Fruit fly (Drosophila melanogaster) whole organism, embryonic: ENCODE data around the gene CG1764.

Source experiments
- Ada2b ChIP-seq: fragments of 200-800 bp; sonication (Bioruptor generic); IDR thresholded peaks from 2 replicates; pipeline ENCODE4 v1.3.6; 2022; ENCODE audit warnings: missing biosample characterization, missing genetic modification characterization
- Asciz ChIP-seq: fragments of 200-800 bp; sonication (Bioruptor generic); optimal IDR thresholded peaks from 2 replicates; lab custom pipeline; 2017; ENCODE audit warnings: missing biosample characterization, mild to moderate bottlenecking, missing genetic modification characterization, missing genetic modification reagents
- Atf3 ChIP-seq: fragments of 200-800 bp; sonication (Bioruptor generic); optimal IDR thresholded peaks from 3 replicates; lab custom pipeline; 2016; ENCODE audit warnings: missing biosample characterization, missing genetic modification characterization
- C15 ChIP-seq: fragments of 200-800 bp; sonication (Bioruptor generic); IDR thresholded peaks from 3 replicates; pipeline ENCODE4 v1.3.6; 2022; ENCODE audit warnings: missing biosample characterization, missing genetic modification characterization
- CG1024 ChIP-seq: fragments of 200-800 bp; sonication (Bioruptor generic); IDR thresholded peaks from 2 replicates; pipeline ENCODE4 v1.3.6; 2022; ENCODE audit warnings: missing biosample characterization, missing genetic modification characterization
- CG11696 ChIP-seq: fragments of 200-800 bp; sonication (Bioruptor generic); IDR thresholded peaks from 2 replicates; pipeline ENCODE4 v1.3.6; 2022; ENCODE audit warnings: missing biosample characterization, missing genetic modification characterization
- CG12942 ChIP-seq: fragments of 200-800 bp; sonication (Bioruptor generic); optimal IDR thresholded peaks from 3 replicates; lab custom pipeline; 2016; ENCODE audit warnings: missing biosample characterization, missing genetic modification characterization
- CG13894 ChIP-seq: fragments of 200-800 bp; sonication (Bioruptor generic); optimal IDR thresholded peaks from 3 replicates; lab custom pipeline; 2018; ENCODE audit warnings: missing biosample characterization, mild to moderate bottlenecking, missing genetic modification characterization, moderate library complexity
- CG15073 ChIP-seq: fragments of 200-800 bp; sonication (Bioruptor generic); optimal IDR thresholded peaks from 2 replicates; lab custom pipeline; 2016; ENCODE audit warnings: missing biosample characterization, missing genetic modification characterization
- CG15601 ChIP-seq: fragments of 200-800 bp; sonication (Bioruptor generic); optimal IDR thresholded peaks from 3 replicates; lab custom pipeline; 2019; ENCODE audit warnings: missing biosample characterization, mild to moderate bottlenecking, missing genetic modification characterization, moderate library complexity
- CG16779 ChIP-seq: fragments of 200-800 bp; sonication (Bioruptor generic); IDR thresholded peaks from 2 replicates; pipeline ENCODE4 v1.3.6; 2022; ENCODE audit warnings: missing biosample characterization, missing genetic modification characterization
- CG17829 ChIP-seq: fragments of 200-800 bp; optimal IDR thresholded peaks from 2 replicates; lab custom pipeline; 2019; ENCODE audit warnings: missing biosample characterization, mild to moderate bottlenecking, missing genetic modification characterization, moderate library complexity
- CG1792 ChIP-seq: fragments of 200-800 bp; sonication (Bioruptor generic); optimal IDR thresholded peaks from 2 replicates; lab custom pipeline; 2016; ENCODE audit warnings: missing biosample characterization, missing genetic modification characterization
- CG2129 ChIP-seq: fragments of 200-800 bp; sonication (Bioruptor generic); IDR thresholded peaks from 2 replicates; pipeline ENCODE4 v1.3.6; 2022; ENCODE audit warnings: missing biosample characterization, missing genetic modification characterization; ENCODE audit not compliant: partially characterized antibody
- CG2889 ChIP-seq: fragments of 200-800 bp; sonication (Bioruptor generic); IDR thresholded peaks from 3 replicates; pipeline ENCODE4 v1.3.6; 2022; ENCODE audit warnings: missing biosample characterization, missing genetic modification characterization
- CG31388 ChIP-seq: fragments of 200-800 bp; sonication (Bioruptor generic); optimal IDR thresholded peaks from 2 replicates; lab custom pipeline; 2016; ENCODE audit warnings: missing biosample characterization, missing genetic modification characterization
- CG3163 ChIP-seq: fragments of 200-800 bp; sonication (Bioruptor generic); optimal IDR thresholded peaks from 3 replicates; lab custom pipeline; 2016; ENCODE audit warnings: missing biosample characterization, missing genetic modification characterization
- CG3281 ChIP-seq: fragments of 200-800 bp; sonication (Bioruptor generic); optimal IDR thresholded peaks from 3 replicates; lab custom pipeline; 2017; ENCODE audit warnings: missing biosample characterization, mild to moderate bottlenecking, missing genetic modification characterization
- CG6854 ChIP-seq: fragments of 200-800 bp; sonication (Bioruptor generic); optimal IDR thresholded peaks from 3 replicates; lab custom pipeline; 2017; ENCODE audit warnings: missing biosample characterization, mild to moderate bottlenecking, missing genetic modification characterization
- CG8089 ChIP-seq: fragments of 200-800 bp; sonication (Bioruptor generic); optimal IDR thresholded peaks from 3 replicates; lab custom pipeline; 2016; ENCODE audit warnings: missing biosample characterization, missing genetic modification characterization
- CG9215 ChIP-seq: fragments of 200-800 bp; sonication (Bioruptor generic); IDR thresholded peaks from 2 replicates; pipeline ENCODE4 v1.3.6; 2022; ENCODE audit warnings: missing biosample characterization, missing genetic modification characterization
- CG9609 ChIP-seq: fragments of 200-800 bp; sonication (Bioruptor generic); optimal IDR thresholded peaks from 3 replicates; lab custom pipeline; 2016; ENCODE audit warnings: missing biosample characterization, missing genetic modification characterization
- CoRest ChIP-seq: fragments of 200-800 bp; sonication (Bioruptor generic); optimal IDR thresholded peaks from 3 replicates; lab custom pipeline; 2018; ENCODE audit warnings: missing biosample characterization, mild to moderate bottlenecking, missing genetic modification characterization, moderate library complexity
- CrebB ChIP-seq: fragments of 200-800 bp; sonication (Bioruptor generic); optimal IDR thresholded peaks from 3 replicates; lab custom pipeline; 2018; ENCODE audit warnings: missing biosample characterization, mild to moderate bottlenecking, missing genetic modification characterization
- Ets97D ChIP-seq: fragments of 200-800 bp; sonication (Bioruptor generic); optimal IDR thresholded peaks from 3 replicates; lab custom pipeline; 2016; ENCODE audit warnings: missing biosample characterization, missing genetic modification characterization
- HmgZ ChIP-seq: fragments of 200-800 bp; sonication (Bioruptor generic); optimal IDR thresholded peaks from 2 replicates; lab custom pipeline; 2018; ENCODE audit warnings: missing biosample characterization, mild to moderate bottlenecking, missing genetic modification characterization
- Vsx1 ChIP-seq: fragments of 200-800 bp; sonication (Bioruptor generic); optimal IDR thresholded peaks from 2 replicates; lab custom pipeline; 2017; ENCODE audit warnings: missing biosample characterization, mild to moderate bottlenecking, missing genetic modification characterization, missing genetic modification reagents
- ab ChIP-seq: fragments of 200-800 bp; sonication (Bioruptor generic); optimal IDR thresholded peaks from 2 replicates; lab custom pipeline; 2016; ENCODE audit warnings: missing biosample characterization, missing genetic modification characterization
- amos ChIP-seq: fragments of 200-800 bp; sonication (Bioruptor generic); IDR thresholded peaks from 2 replicates; pipeline ENCODE4 v1.3.6; 2022; ENCODE audit warnings: missing biosample characterization, missing genetic modification characterization; ENCODE audit not compliant: partially characterized antibody
- ara ChIP-seq: fragments of 200-800 bp; sonication (Bioruptor generic); IDR thresholded peaks from 2 replicates; pipeline ENCODE4 v1.3.6; 2022; ENCODE audit warnings: missing biosample characterization, missing genetic modification characterization
- ash1 ChIP-seq: fragments of 200-800 bp; sonication (Bioruptor generic); optimal IDR thresholded peaks from 2 replicates; lab custom pipeline; 2018; ENCODE audit warnings: missing biosample characterization, mild to moderate bottlenecking, missing genetic modification characterization
- bsh ChIP-seq, 2 experiments: fragments of 200-800 bp; sonication (Bioruptor generic); optimal IDR thresholded peaks; 2 replicates each; lab custom pipeline; 2017 to 2018; ENCODE audit warnings: mild to moderate bottlenecking in 2 of 2, missing biosample characterization in 2 of 2, missing genetic modification characterization in 2 of 2, moderate library complexity in 1 of 2
- cato ChIP-seq: fragments of 200-800 bp; sonication (Bioruptor generic); optimal IDR thresholded peaks from 2 replicates; lab custom pipeline; 2016; ENCODE audit warnings: missing biosample characterization, missing genetic modification characterization, borderline replicate concordance
- caup ChIP-seq: fragments of 200-800 bp; sonication (Bioruptor generic); optimal IDR thresholded peaks from 3 replicates; lab custom pipeline; 2017; ENCODE audit warnings: missing biosample characterization, mild to moderate bottlenecking, missing genetic modification characterization, moderate library complexity; ENCODE audit not compliant: severe bottlenecking
- crp ChIP-seq, 2 experiments: fragments of 200-800 bp; sonication (Bioruptor generic); optimal IDR thresholded peaks; 2 replicates in 1 of 2; 3 replicates in 1 of 2; lab custom pipeline; 2017; ENCODE audit warnings: missing biosample characterization in 2 of 2, missing genetic modification characterization in 2 of 2, mild to moderate bottlenecking in 1 of 2, moderate library complexity in 1 of 2
- disco-r ChIP-seq: fragments of 200-800 bp; sonication (Bioruptor generic); optimal IDR thresholded peaks from 2 replicates; lab custom pipeline; 2016; ENCODE audit warnings: missing biosample characterization, missing genetic modification characterization
- dpn ChIP-seq, 2 experiments: fragments of 200-800 bp; sonication (Bioruptor generic); optimal IDR thresholded peaks; 3 replicates each; lab custom pipeline; 2016; ENCODE audit warnings: missing biosample characterization in 2 of 2, missing genetic modification characterization in 2 of 2
- dysf ChIP-seq: fragments of 200-800 bp; sonication (Bioruptor generic); IDR thresholded peaks from 3 replicates; pipeline ENCODE4 v1.3.6; 2022; ENCODE audit warnings: missing biosample characterization, missing genetic modification characterization
- en ChIP-seq: fragments of 200-800 bp; sonication (Bioruptor generic); optimal IDR thresholded peaks from 2 replicates; lab custom pipeline; 2016; ENCODE audit warnings: missing biosample characterization, missing genetic modification characterization
- hth ChIP-seq: fragments of >200 bp; optimal IDR thresholded peaks from 2 replicates; lab custom pipeline; 2017; ENCODE audit warnings: inconsistent platforms
- klu ChIP-seq: fragments of 200-800 bp; sonication (Bioruptor generic); IDR thresholded peaks from 2 replicates; pipeline ENCODE4 v1.3.6; 2022; ENCODE audit warnings: missing biosample characterization, missing genetic modification characterization
- lov ChIP-seq, 2 experiments: fragments of 200-800 bp in 1 of 2; fragments of >200 bp in 1 of 2; sonication (Bioruptor generic) in 1 of 2; IDR thresholded peaks in 1 of 2; optimal IDR thresholded peaks in 1 of 2; 2 replicates in 1 of 2; 3 replicates in 1 of 2; pipeline versions ENCODE4 v1.3.6 to Lab custom; 2017 to 2022; ENCODE audit warnings: missing biosample characterization in 1 of 2, missing genetic modification characterization in 1 of 2
- nerfin-1 ChIP-seq: fragments of 200-800 bp; sonication (Bioruptor generic); optimal IDR thresholded peaks from 3 replicates; lab custom pipeline; 2019; ENCODE audit warnings: missing biosample characterization, mild to moderate bottlenecking, missing genetic modification characterization, moderate library complexity
- peb ChIP-seq: fragments of 200-800 bp; sonication (Bioruptor generic); IDR thresholded peaks from 2 replicates; pipeline ENCODE4 v1.3.6; 2022; ENCODE audit warnings: missing biosample characterization, missing genetic modification characterization
- repo ChIP-seq: fragments of 200-800 bp; sonication (Bioruptor generic); optimal IDR thresholded peaks from 2 replicates; lab custom pipeline; 2016; ENCODE audit warnings: missing biosample characterization, missing genetic modification characterization
- schlank ChIP-seq: fragments of 200-800 bp; sonication (Bioruptor generic); optimal IDR thresholded peaks from 2 replicates; lab custom pipeline; 2018; ENCODE audit warnings: missing biosample characterization, mild to moderate bottlenecking, missing genetic modification characterization
- sens-2 ChIP-seq: fragments of 200-800 bp; sonication (Bioruptor generic); IDR thresholded peaks from 2 replicates; pipeline ENCODE4 v1.3.6; 2022; ENCODE audit warnings: missing biosample characterization, missing genetic modification characterization
- sr ChIP-seq: fragments of 200-800 bp; sonication (Bioruptor generic); IDR thresholded peaks from 3 replicates; pipeline ENCODE4 v1.3.6; 2022; ENCODE audit warnings: missing biosample characterization, missing genetic modification characterization
- tap ChIP-seq: fragments of 200-800 bp; optimal IDR thresholded peaks from 3 replicates; lab custom pipeline; 2019; ENCODE audit warnings: missing biosample characterization, mild to moderate bottlenecking, missing genetic modification characterization, moderate library complexity
- tio ChIP-seq: fragments of 200-800 bp; sonication (Bioruptor generic); optimal IDR thresholded peaks from 2 replicates; lab custom pipeline; 2017; ENCODE audit warnings: missing biosample characterization, missing genetic modification characterization, inconsistent platforms
- vvl ChIP-seq: fragments of 200-800 bp; sonication (Bioruptor generic); IDR thresholded peaks from 2 replicates; pipeline ENCODE4 v1.3.6; 2022; ENCODE audit warnings: missing biosample characterization, missing genetic modification characterization

Gene CG1764

DNA sequence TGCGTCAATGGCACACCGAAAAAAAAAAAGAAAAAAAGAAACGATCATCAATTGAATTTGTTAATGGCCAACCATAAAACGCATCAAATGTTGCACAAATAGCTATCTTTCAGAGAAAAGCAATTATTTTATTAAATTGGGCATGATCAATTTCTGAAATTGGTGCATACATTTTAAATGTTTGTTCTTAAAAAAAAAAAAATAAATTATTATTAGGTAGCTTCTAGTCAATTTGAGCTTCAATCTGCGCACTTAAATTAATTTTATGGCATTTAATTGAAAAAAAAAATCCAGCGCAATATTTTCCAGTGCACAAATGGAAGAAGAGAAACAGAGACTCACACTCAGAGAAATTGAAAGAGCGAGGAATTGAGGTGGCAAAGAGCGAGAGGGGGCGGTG lies 20.9 kb upstream of the CG1764 start (continued):
- no peak for TF ChIP-seq ara (GFP tag; lab: Robert Waterston, UW)
- TF ChIP-seq sens-2 (GFP tag; lab: Robert Waterston, UW), result no peak
- TF ChIP-seq CG8089 (GFP tag; lab: Kevin White, UChicago), result peak; percentile 65
- TF ChIP-seq klu (GFP tag; lab: Robert Waterston, UW), result peak; percentile 40; the same call in 1 of the 2 replicates
- peak; percentile 34 for TF ChIP-seq Atf3 (GFP tag; lab: Kevin White, UChicago)
- no peak for TF ChIP-seq CG1024 (GFP tag; lab: Robert Waterston, UW)
- no peak for TF ChIP-seq CG2889
- peak; percentile 28 for TF ChIP-seq cato (GFP tag; lab: Kevin White, UChicago)
- TF ChIP-seq CG17829 (tag; lab: Kevin White, UChicago), result peak; percentile 37
- peak; percentile 61; the same call in 1 of the 2 replicates for TF ChIP-seq vvl (GFP tag; lab: Robert Waterston, UW)
- TF ChIP-seq caup (GFP tag; lab: Kevin White, UChicago), result peak; percentile 48
- peak; percentile 39 for TF ChIP-seq disco-r (GFP tag; lab: Kevin White, UChicago)
- no peak for TF ChIP-seq CG16779 (GFP tag; lab: Robert Waterston, UW)
- TF ChIP-seq en (GFP tag; lab: Kevin White, UChicago), result no peak
- TF ChIP-seq ab (GFP tag; lab: Kevin White, UChicago), result no peak
- no peak for TF ChIP-seq C15 (GFP tag; lab: Robert Waterston, UW)
- TF ChIP-seq crp (GFP tag; optimal IDR thresholded peaks at IDR 0.05; lab: Kevin White, UChicago), result no peak
- TF ChIP-seq CG3163 (GFP tag; lab: Kevin White, UChicago), result peak; percentile 43
- TF ChIP-seq hth (lab: Kevin White, UChicago), result no peak
- no peak for TF ChIP-seq nerfin-1
- no peak for TF ChIP-seq tap (tag; lab: Kevin White, UChicago)
- TF ChIP-seq schlank, result no peak
- TF ChIP-seq CoRest, result peak; percentile 69
- 0 out of 2 replicates have a peak, but pooled peaks have one; percentile 14 for TF ChIP-seq CG11696 (GFP tag; lab: Robert Waterston, UW)
- TF ChIP-seq repo, result peak; percentile 39
- no peak for TF ChIP-seq CG13894 (tag; lab: Kevin White, UChicago)
- peak; percentile 52 for TF ChIP-seq Asciz (GFP tag; lab: Kevin White, UChicago)
- peak; percentile 62 for TF ChIP-seq CG1792
- TF ChIP-seq amos (GFP tag; lab: Robert Waterston, UW), result no peak
- no peak for TF ChIP-seq sr
- TF ChIP-seq peb (GFP tag; lab: Robert Waterston, UW), result no peak
- TF ChIP-seq CG15601 (tag; lab: Kevin White, UChicago), result no peak
- no peak for TF ChIP-seq CrebB (tag; lab: Kevin White, UChicago)
- peak; percentile 46 for TF ChIP-seq CG31388 (GFP tag; lab: Kevin White, UChicago)
- no peak for TF ChIP-seq CG2129
- no peak for TF ChIP-seq HmgZ (tag; lab: Kevin White, UChicago)
- TF ChIP-seq tio, result peak; percentile 81
- TF ChIP-seq lov (optimal IDR thresholded peaks at IDR 0.05; lab: Kevin White, UChicago), result no peak
- no peak for TF ChIP-seq lov (GFP tag; IDR thresholded peaks at IDR 0.05; lab: Robert Waterston, UW)
- TF ChIP-seq dpn (GFP tag; optimal IDR thresholded peaks at IDR 0.05; lab: Kevin White, UChicago), result peak; percentile 75 to 82
- TF ChIP-seq CG3281 (GFP tag; lab: Kevin White, UChicago), result peak; percentile 56
- peak; percentile 5 for TF ChIP-seq Vsx1 (GFP tag; lab: Kevin White, UChicago)
- TF ChIP-seq CG9215 (GFP tag; lab: Robert Waterston, UW), result peak; percentile 62
- peak in 1 of 2 experiments; percentile 52 for TF ChIP-seq bsh (GFP tag; optimal IDR thresholded peaks at IDR 0.05; lab: Kevin White, UChicago)
- TF ChIP-seq CG12942 (GFP tag; lab: Kevin White, UChicago), result peak; percentile 44
- no peak for TF ChIP-seq CG6854 (GFP tag; lab: Kevin White, UChicago)
- peak; percentile 21 for TF ChIP-seq Ets97D (GFP tag; lab: Kevin White, UChicago)
- TF ChIP-seq CG9609, result peak; percentile 47
- peak; percentile 72 for TF ChIP-seq dysf
- TF ChIP-seq ash1, result no peak
- TF ChIP-seq CG15073 (GFP tag; lab: Kevin White, UChicago), result no peak
- peak; percentile 65 for TF ChIP-seq Ada2b (GFP tag; lab: Robert Waterston, UW)
